Worm (Caenorhabditis elegans): ENCODE data around the gene T25E12.14.

ce11 chrV:16679981-16680380, 47.0 kb upstream of the T25E12.14 start, which contains the start of gene srw-44:
- no peak for TF ChIP-seq elt-1 (tag; optimal IDR thresholded peaks at IDR 0.05; ENCODE audit: borderline replicate concordance, insufficient read depth)
- no peak for TF ChIP-seq ces-1 (GFP tag; optimal IDR thresholded peaks at IDR 0.05)
